Fruit fly (Drosophila melanogaster) whole organism, embryonic: ENCODE measurements around the gene Zif.

Experiments
- Ada2b ChIP-seq: fragments of 200-800 bp; sonication (Bioruptor generic); IDR thresholded peaks from 2 replicates; pipeline ENCODE4 v1.3.6; 2022; ENCODE audit warnings: missing biosample characterization, missing genetic modification characterization
- Adf1 ChIP-seq: fragments of 200-800 bp; sonication (Bioruptor generic); IDR thresholded peaks from 2 replicates; pipeline ENCODE4 v1.3.6; 2022; ENCODE audit warnings: missing biosample characterization, missing genetic modification characterization
- BEAF-32 ChIP-seq: fragments of 200-800 bp; sonication (Bioruptor generic); optimal IDR thresholded peaks from 3 replicates; lab custom pipeline; 2017; ENCODE audit warnings: missing biosample characterization, missing genetic modification characterization, mild to moderate bottlenecking, moderate library complexity, missing genetic modification reagents
- CG10366 ChIP-seq: fragments of 200-800 bp; sonication (Bioruptor generic); IDR thresholded peaks from 2 replicates; pipeline ENCODE4 v1.3.6; 2022; ENCODE audit warnings: missing biosample characterization, missing genetic modification characterization
- CG10431 ChIP-seq: fragments of 200-800 bp; sonication (Bioruptor generic); optimal IDR thresholded peaks from 3 replicates; lab custom pipeline; 2018; ENCODE audit warnings: missing biosample characterization, mild to moderate bottlenecking, missing genetic modification characterization
- CG10462 ChIP-seq: fragments of 200-800 bp; sonication (Bioruptor generic); optimal IDR thresholded peaks from 2 replicates; lab custom pipeline; 2016; ENCODE audit warnings: missing biosample characterization, missing genetic modification characterization
- CG10979 ChIP-seq: fragments of 200-800 bp; sonication (Bioruptor generic); optimal IDR thresholded peaks from 2 replicates; lab custom pipeline; 2018; ENCODE audit warnings: missing biosample characterization, mild to moderate bottlenecking, missing genetic modification characterization, moderate library complexity
- CG11398 ChIP-seq: fragments of 200-800 bp; sonication (Bioruptor generic); optimal IDR thresholded peaks from 2 replicates; lab custom pipeline; 2016; ENCODE audit warnings: missing biosample characterization, missing genetic modification characterization
- CG12659 ChIP-seq: fragments of 200-800 bp; sonication (Bioruptor generic); optimal IDR thresholded peaks from 3 replicates; lab custom pipeline; 2017; ENCODE audit warnings: mild to moderate bottlenecking, missing biosample characterization, missing genetic modification reagents, missing genetic modification characterization
- CG14014 ChIP-seq: fragments of 200-800 bp; sonication (Bioruptor generic); IDR thresholded peaks from 2 replicates; pipeline ENCODE4 v1.3.6; 2022; ENCODE audit warnings: missing biosample characterization, missing genetic modification characterization
- CG15269 ChIP-seq: fragments of 200-800 bp; sonication (Bioruptor generic); optimal IDR thresholded peaks from 2 replicates; lab custom pipeline; 2018; ENCODE audit warnings: missing biosample characterization, mild to moderate bottlenecking, missing genetic modification characterization, moderate library complexity
- CG15601 ChIP-seq: fragments of 200-800 bp; sonication (Bioruptor generic); optimal IDR thresholded peaks from 3 replicates; lab custom pipeline; 2019; ENCODE audit warnings: missing biosample characterization, mild to moderate bottlenecking, missing genetic modification characterization, moderate library complexity
- CG17802 ChIP-seq: fragments of 200-800 bp; sonication (Bioruptor generic); optimal IDR thresholded peaks from 2 replicates; lab custom pipeline; 2018; ENCODE audit warnings: missing biosample characterization, mild to moderate bottlenecking, missing genetic modification characterization, moderate library complexity
- CG18619 ChIP-seq: fragments of 200-800 bp; sonication (Bioruptor generic); optimal IDR thresholded peaks from 3 replicates; lab custom pipeline; 2017; ENCODE audit warnings: missing biosample characterization, mild to moderate bottlenecking, missing genetic modification characterization
- CG2889 ChIP-seq: fragments of 200-800 bp; sonication (Bioruptor generic); IDR thresholded peaks from 3 replicates; pipeline ENCODE4 v1.3.6; 2022; ENCODE audit warnings: missing biosample characterization, missing genetic modification characterization
- CG31388 ChIP-seq: fragments of 200-800 bp; sonication (Bioruptor generic); optimal IDR thresholded peaks from 2 replicates; lab custom pipeline; 2016; ENCODE audit warnings: missing biosample characterization, missing genetic modification characterization
- CG34376 ChIP-seq: fragments of 200-800 bp; sonication (Bioruptor generic); optimal IDR thresholded peaks from 2 replicates; lab custom pipeline; 2018; ENCODE audit warnings: missing biosample characterization, mild to moderate bottlenecking, missing genetic modification characterization
- CG34422 ChIP-seq: fragments of 200-800 bp; sonication (Bioruptor generic); IDR thresholded peaks from 3 replicates; pipeline ENCODE4 v1.3.6; 2022; ENCODE audit warnings: missing biosample characterization, missing genetic modification characterization
- CG3847 ChIP-seq: fragments of 200-800 bp; sonication (Bioruptor generic); IDR thresholded peaks from 2 replicates; pipeline ENCODE4 v1.3.6; 2022; ENCODE audit warnings: missing biosample characterization, missing genetic modification characterization
- CG4617 ChIP-seq: fragments of 200-800 bp; sonication (Bioruptor generic); optimal IDR thresholded peaks from 3 replicates; lab custom pipeline; 2016; ENCODE audit warnings: missing biosample characterization, missing genetic modification characterization, borderline replicate concordance
- CG6813 ChIP-seq: fragments of 200-800 bp; sonication (Bioruptor generic); optimal IDR thresholded peaks from 2 replicates; lab custom pipeline; 2017; ENCODE audit warnings: missing biosample characterization, missing genetic modification characterization, mild to moderate bottlenecking, moderate library complexity, missing genetic modification reagents
- CG8388 ChIP-seq: fragments of 200-800 bp; sonication (Bioruptor generic); optimal IDR thresholded peaks from 2 replicates; lab custom pipeline; 2019; ENCODE audit warnings: missing biosample characterization, mild to moderate bottlenecking, missing genetic modification characterization, moderate library complexity
- CG9817 ChIP-seq: fragments of 200-800 bp; sonication (Bioruptor generic); optimal IDR thresholded peaks from 2 replicates; lab custom pipeline; 2018; ENCODE audit warnings: missing biosample characterization, mild to moderate bottlenecking, missing genetic modification characterization, moderate library complexity
- Camta ChIP-seq: fragments of 200-800 bp; sonication (Bioruptor generic); optimal IDR thresholded peaks from 2 replicates; lab custom pipeline; 2016; ENCODE audit warnings: missing biosample characterization, missing genetic modification characterization
- D19B ChIP-seq: fragments of 200-800 bp; sonication (Bioruptor generic); optimal IDR thresholded peaks from 2 replicates; lab custom pipeline; 2017; ENCODE audit warnings: missing biosample characterization, mild to moderate bottlenecking, missing genetic modification characterization
- Dip2 ChIP-seq: fragments of 200-800 bp; sonication (Bioruptor generic); IDR thresholded peaks from 2 replicates; pipeline ENCODE4 v1.3.6; 2022; ENCODE audit warnings: missing biosample characterization, missing genetic modification characterization
- Fer1 ChIP-seq: fragments of 200-800 bp; sonication (Bioruptor generic); optimal IDR thresholded peaks from 2 replicates; lab custom pipeline; 2017; ENCODE audit warnings: missing biosample characterization, mild to moderate bottlenecking, missing genetic modification characterization
- HLH4C ChIP-seq: fragments of 200-800 bp; sonication (Bioruptor generic); IDR thresholded peaks from 3 replicates; pipeline ENCODE4 v1.3.6; 2022; ENCODE audit warnings: missing biosample characterization, missing genetic modification characterization; ENCODE audit not compliant: partially characterized antibody
- HmgZ ChIP-seq: fragments of 200-800 bp; sonication (Bioruptor generic); optimal IDR thresholded peaks from 2 replicates; lab custom pipeline; 2018; ENCODE audit warnings: missing biosample characterization, mild to moderate bottlenecking, missing genetic modification characterization
- Hsf ChIP-seq: fragments of 200-800 bp; sonication (Bioruptor generic); optimal IDR thresholded peaks from 3 replicates; lab custom pipeline; 2016; ENCODE audit warnings: missing biosample characterization, missing genetic modification characterization
- NFAT ChIP-seq: fragments of 200-800 bp; sonication (Bioruptor generic); IDR thresholded peaks from 2 replicates; pipeline ENCODE4 v1.3.6; 2022; ENCODE audit warnings: missing biosample characterization, missing genetic modification characterization
- Nf-YB ChIP-seq: fragments of 200-800 bp; sonication (Bioruptor generic); optimal IDR thresholded peaks from 3 replicates; lab custom pipeline; 2019; ENCODE audit warnings: missing biosample characterization, mild to moderate bottlenecking, missing genetic modification characterization, moderate library complexity
- Pdp1 ChIP-seq, 2 experiments: fragments of 200-800 bp; sonication (Bioruptor generic); optimal IDR thresholded peaks; 3 replicates each; lab custom pipeline; 2016; ENCODE audit warnings: missing biosample characterization in 2 of 2, missing genetic modification characterization in 2 of 2, mild to moderate bottlenecking in 1 of 2, moderate library complexity in 1 of 2
- Rfx ChIP-seq: fragments of 200-800 bp; sonication (Bioruptor generic); IDR thresholded peaks from 2 replicates; pipeline ENCODE4 v1.3.6; 2022; ENCODE audit warnings: missing biosample characterization, missing genetic modification characterization
- Tbp ChIP-seq: fragments of >200 bp; optimal IDR thresholded peaks from 2 replicates; lab custom pipeline; 2018; ENCODE audit warnings: missing biosample characterization, missing genetic modification characterization
- Xbp1 ChIP-seq: fragments of 200-800 bp; sonication (Bioruptor generic); optimal IDR thresholded peaks from 3 replicates; lab custom pipeline; 2016; ENCODE audit warnings: missing biosample characterization, mild to moderate bottlenecking, missing genetic modification characterization
- ara ChIP-seq: fragments of 200-800 bp; sonication (Bioruptor generic); IDR thresholded peaks from 2 replicates; pipeline ENCODE4 v1.3.6; 2022; ENCODE audit warnings: missing biosample characterization, missing genetic modification characterization
- bab2 ChIP-seq: fragments of 200-800 bp; sonication (Bioruptor generic); optimal IDR thresholded peaks from 2 replicates; lab custom pipeline; 2016; ENCODE audit warnings: missing biosample characterization, missing genetic modification characterization
- crc ChIP-seq: fragments of 200-800 bp; sonication (Bioruptor generic); optimal IDR thresholded peaks from 2 replicates; lab custom pipeline; 2016; ENCODE audit warnings: missing biosample characterization, missing genetic modification characterization
- dimm ChIP-seq: fragments of 200-800 bp; sonication (Bioruptor generic); IDR thresholded peaks from 2 replicates; pipeline ENCODE4 v1.3.6; 2022; ENCODE audit warnings: missing biosample characterization, missing genetic modification characterization
- disco-r ChIP-seq: fragments of 200-800 bp; sonication (Bioruptor generic); optimal IDR thresholded peaks from 2 replicates; lab custom pipeline; 2016; ENCODE audit warnings: missing biosample characterization, missing genetic modification characterization
- ewg ChIP-seq: fragments of 200-800 bp; sonication (Bioruptor generic); optimal IDR thresholded peaks from 3 replicates; lab custom pipeline; 2017; ENCODE audit warnings: mild to moderate bottlenecking, missing biosample characterization, missing genetic modification reagents, missing genetic modification characterization
- eyg ChIP-seq: fragments of 200-800 bp; sonication (Bioruptor generic); optimal IDR thresholded peaks from 3 replicates; lab custom pipeline; 2016; ENCODE audit warnings: missing biosample characterization, missing genetic modification characterization
- gcm ChIP-seq: fragments of 200-800 bp; sonication (Bioruptor generic); optimal IDR thresholded peaks from 2 replicates; lab custom pipeline; 2019; ENCODE audit warnings: missing biosample characterization, mild to moderate bottlenecking, missing genetic modification characterization, moderate library complexity
- gsb-n ChIP-seq: fragments of 200-800 bp; sonication (Bioruptor generic); optimal IDR thresholded peaks from 3 replicates; lab custom pipeline; 2018; ENCODE audit warnings: missing biosample characterization, mild to moderate bottlenecking, missing genetic modification characterization
- maf-S ChIP-seq: fragments of 200-800 bp; sonication (Bioruptor generic); optimal IDR thresholded peaks from 2 replicates; lab custom pipeline; 2016; ENCODE audit warnings: missing biosample characterization, missing genetic modification characterization
- pros ChIP-seq: fragments of 200-800 bp; sonication (Bioruptor generic); optimal IDR thresholded peaks from 3 replicates; lab custom pipeline; 2019; ENCODE audit warnings: missing biosample characterization, mild to moderate bottlenecking, missing genetic modification characterization, moderate library complexity
- ro ChIP-seq: fragments of 200-800 bp; sonication (Bioruptor generic); IDR thresholded peaks from 2 replicates; pipeline ENCODE4 v1.3.6; 2022; ENCODE audit warnings: missing biosample characterization, missing genetic modification characterization
- sr ChIP-seq: fragments of 200-800 bp; sonication (Bioruptor generic); IDR thresholded peaks from 3 replicates; pipeline ENCODE4 v1.3.6; 2022; ENCODE audit warnings: missing biosample characterization, missing genetic modification characterization
- unpg ChIP-seq: fragments of 200-800 bp; sonication (Bioruptor generic); optimal IDR thresholded peaks from 3 replicates; lab custom pipeline; 2018; ENCODE audit warnings: missing biosample characterization, mild to moderate bottlenecking, missing genetic modification characterization, moderate library complexity
- zfh2 ChIP-seq: fragments of 200-800 bp; sonication (Bioruptor generic); optimal IDR thresholded peaks from 2 replicates; lab custom pipeline; 2016; ENCODE audit warnings: missing biosample characterization, missing genetic modification characterization

The Zif gene

dm6 chr3R:6416242-6416641, 40.6 kb upstream of the Zif start (continued):
- TF ChIP-seq Camta (GFP tag; lab: Kevin White, UChicago) (peak; percentile 48), gcm (GFP tag; lab: Kevin White, UChicago) (peak; percentile 48), Dip2 (no peak), maf-S (peak; percentile 50), Nf-YB (GFP tag; lab: Kevin White, UChicago) (peak; percentile 33), CG10366 (GFP tag; lab: Robert Waterston, UW) (peak; percentile 81), CG14014 (peak; percentile 87), Xbp1 (GFP tag; lab: Kevin White, UChicago) (peak; percentile 75), Pdp1 (GFP tag; optimal IDR thresholded peaks at IDR 0.05; lab: Kevin White, UChicago) (peak; percentile 64 to 72), CG18619 (peak; percentile 75), CG9817 (tag; lab: Kevin White, UChicago) (peak; percentile 75), Tbp (GFP tag; lab: Kevin White, UChicago) (no peak), pros (GFP tag; lab: Kevin White, UChicago) (no peak), CG34376 (GFP tag; lab: Kevin White, UChicago) (peak; percentile 72), HLH4C (GFP tag; lab: Robert Waterston, UW) (no peak), bab2 (GFP tag; lab: Kevin White, UChicago) (peak; percentile 67), unpg (GFP tag; lab: Kevin White, UChicago) (peak; percentile 77), disco-r (peak; percentile 35), crc (peak; percentile 56), CG10979 (tag; lab: Kevin White, UChicago) (peak; percentile 60), gsb-n (tag; lab: Kevin White, UChicago) (peak; percentile 3), CG15601 (tag; lab: Kevin White, UChicago) (no peak), CG8388 (peak; percentile 47), CG6813 (GFP tag; lab: Kevin White, UChicago) (peak; percentile 80), CG3847 (GFP tag; lab: Robert Waterston, UW) (peak; percentile 73), CG15269 (tag; lab: Kevin White, UChicago) (peak; percentile 79), Adf1 (GFP tag; lab: Robert Waterston, UW) (peak; percentile 49), D19B (GFP tag; lab: Kevin White, UChicago) (peak; percentile 65), dimm (GFP tag; lab: Robert Waterston, UW) (peak; percentile 55; the same call in 1 of the 2 replicates), BEAF-32 (GFP tag; lab: Kevin White, UChicago) (no peak), CG31388 (GFP tag; lab: Kevin White, UChicago) (no peak), HmgZ (tag; lab: Kevin White, UChicago) (peak; percentile 77), Fer1 (GFP tag; lab: Kevin White, UChicago) (peak; percentile 90), CG17802 (tag; lab: Kevin White, UChicago) (peak; percentile 25), ara (peak; percentile 70; the same call in 1 of the 2 replicates), Hsf (GFP tag; lab: Kevin White, UChicago) (peak; percentile 78), CG10462 (GFP tag; lab: Kevin White, UChicago) (peak; percentile 18), zfh2 (peak; percentile 66), CG34422 (GFP tag; lab: Robert Waterston, UW) (peak; percentile 89), CG2889 (GFP tag; lab: Robert Waterston, UW) (peak; percentile 68; the same call in 1 of the 3 replicates), Rfx (GFP tag; lab: Robert Waterston, UW) (peak; percentile 88), sr (GFP tag; lab: Robert Waterston, UW) (peak; percentile 61; the same call in 2 of the 3 replicates), NFAT (peak; percentile 63), Ada2b (GFP tag; lab: Robert Waterston, UW) (peak; percentile 77), ro (peak; percentile 40; the same call in 1 of the 2 replicates), CG12659 (GFP tag; lab: Kevin White, UChicago) (peak; percentile 71), eyg (GFP tag; lab: Kevin White, UChicago) (peak; percentile 72), CG10431 (GFP tag; lab: Kevin White, UChicago) (no peak), CG11398 (GFP tag; lab: Kevin White, UChicago) (peak; percentile 50), ewg (GFP tag; lab: Kevin White, UChicago) (peak; percentile 44), CG4617 (no peak)
